Fruit fly (Drosophila melanogaster): Measurements from ENCODE around the gene CG6144.

The CG6144 gene

DNA sequence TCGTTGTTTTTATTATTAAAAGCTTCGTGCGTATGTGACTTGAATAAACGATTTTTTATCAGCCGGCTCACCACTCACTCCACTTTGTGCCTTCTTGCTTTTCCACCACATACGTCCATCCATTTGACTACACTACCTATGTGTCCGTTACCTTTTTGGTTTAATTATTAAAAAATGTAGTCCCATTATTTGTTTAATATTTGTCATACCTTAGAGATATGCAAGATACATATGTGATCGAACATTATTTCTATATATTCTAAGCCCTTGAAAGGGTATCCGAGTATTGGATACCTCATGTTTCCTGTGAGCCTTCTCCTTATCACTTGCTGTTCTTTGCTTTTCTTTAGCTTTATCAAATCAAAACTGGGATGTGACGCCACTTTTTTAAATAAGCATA is 30.7 kb downstream of the CG6144 start (continued):
- TF ChIP-seq CG32006 (GFP tag; optimal IDR thresholded peaks at IDR 0.05) (peak; percentile 66), acj6 (GFP tag; optimal IDR thresholded peaks at IDR 0.05) (peak; percentile 85), Lpt (GFP tag; optimal IDR thresholded peaks at IDR 0.05) (peak; percentile 62), Sox102F (GFP tag; optimal IDR thresholded peaks at IDR 0.05) (peak; percentile 90), CG4318 (GFP tag; optimal IDR thresholded peaks at IDR 0.05) (peak; percentile 24), Ets96B (tag; optimal IDR thresholded peaks at IDR 0.05) (peak; percentile 91), Met (GFP tag; optimal IDR thresholded peaks at IDR 0.05) (peak; percentile 87), CG10631 (GFP tag; optimal IDR thresholded peaks at IDR 0.05) (peak; percentile 76), Eip78C (GFP tag) (peak; percentile 98), Blimp-1 (GFP tag; optimal IDR thresholded peaks at IDR 0.05) (peak; percentile 61), vri (GFP tag; optimal IDR thresholded peaks at IDR 0.05) (peak; percentile 71), dac (GFP tag; optimal IDR thresholded peaks at IDR 0.05) (no peak), lz (GFP tag; optimal IDR thresholded peaks at IDR 0.05) (peak; percentile 89), CG16779 (tag; optimal IDR thresholded peaks at IDR 0.05) (peak; percentile 58), Sox15 (GFP tag; optimal IDR thresholded peaks at IDR 0.05) (peak; percentile 80), CG3032 (tag; optimal IDR thresholded peaks at IDR 0.05) (peak; percentile 84), CG6276 (GFP tag; optimal IDR thresholded peaks at IDR 0.05) (peak; percentile 67), CG11294 (GFP tag; IDR thresholded peaks at IDR 0.05) (peak; percentile 67), Hr38 (GFP tag; optimal IDR thresholded peaks at IDR 0.05) (no peak), CG6792 (GFP tag; optimal IDR thresholded peaks at IDR 0.05) (peak; percentile 91), achi (GFP tag; optimal IDR thresholded peaks at IDR 0.05) (peak; percentile 83), pdm3 (GFP tag; optimal IDR thresholded peaks at IDR 0.05) (peak; percentile 89), CG15336 (GFP tag; IDR thresholded peaks at IDR 0.05) (peak; percentile 82), CG6854 (GFP tag; optimal IDR thresholded peaks at IDR 0.05) (peak; percentile 64), Smox (GFP tag; optimal IDR thresholded peaks at IDR 0.05) (peak; percentile 87)

DNA sequence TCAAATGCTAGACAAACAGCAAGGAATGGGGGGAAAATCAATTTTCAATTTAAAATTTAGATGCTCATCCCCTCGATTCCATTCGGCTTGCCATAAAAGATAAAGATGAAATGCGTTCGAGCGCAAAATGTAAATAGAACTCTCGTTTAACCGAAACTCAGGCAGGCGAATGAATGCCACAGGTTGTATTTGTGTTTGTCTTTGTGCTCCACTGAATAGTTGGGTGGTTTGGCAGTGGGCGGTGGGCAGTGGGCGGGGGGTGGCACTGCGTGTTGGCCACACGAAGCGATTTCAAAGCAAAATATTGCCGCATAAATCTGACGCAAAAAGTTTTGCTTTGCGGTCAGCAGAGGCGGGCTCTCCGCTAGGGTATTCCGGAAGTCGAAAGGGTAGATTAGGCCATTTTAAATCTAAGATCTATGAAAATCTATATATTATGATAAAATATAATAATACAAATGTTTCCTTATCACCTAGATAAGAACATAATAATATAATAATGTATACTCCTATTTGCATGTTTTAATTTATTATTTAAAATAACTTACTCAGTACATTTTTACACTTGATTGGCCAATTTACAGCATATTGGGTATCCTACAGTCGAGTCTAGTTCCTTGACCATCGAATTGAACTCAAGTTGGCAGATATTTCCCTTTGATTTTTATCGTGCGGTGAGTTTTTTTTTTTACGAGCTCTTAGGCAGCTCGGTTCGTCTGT is 33.8 kb downstream of the CG6144 start:
- no peak for TF ChIP-seq CG10669 (GFP tag; optimal IDR thresholded peaks at IDR 0.05)
- TF ChIP-seq CG11762 (GFP tag; optimal IDR thresholded peaks at IDR 0.05; ENCODE audit: insufficient read depth): no peak
- TF ChIP-seq cyc (GFP tag; optimal IDR thresholded peaks at IDR 0.05): no peak
- TF ChIP-seq Lpt (GFP tag; optimal IDR thresholded peaks at IDR 0.05): peak; percentile 10
- no peak for TF ChIP-seq pdm3 (GFP tag; optimal IDR thresholded peaks at IDR 0.05)
- TF ChIP-seq OdsH (GFP tag; optimal IDR thresholded peaks at IDR 0.05): peak; percentile 28
- no peak for TF ChIP-seq Met (GFP tag; optimal IDR thresholded peaks at IDR 0.05)
- TF ChIP-seq CG15336 (GFP tag; IDR thresholded peaks at IDR 0.05): peak; percentile 43; the same call in 1 of the 2 replicates
- no peak for TF ChIP-seq dsx (GFP tag; optimal IDR thresholded peaks at IDR 0.05; ENCODE audit: poor library complexity, severe bottlenecking)
- no peak for TF ChIP-seq Eip93F (GFP tag; optimal IDR thresholded peaks at IDR 0.05)
- TF ChIP-seq CG6163 (GFP tag; IDR thresholded peaks at IDR 0.05): no peak
- TF ChIP-seq salr (GFP tag; optimal IDR thresholded peaks at IDR 0.05): peak in 1 of 2 experiments; percentile 13
- no peak for TF ChIP-seq Blimp-1 (GFP tag; optimal IDR thresholded peaks at IDR 0.05)
- no peak for TF ChIP-seq Ets21C (GFP tag; optimal IDR thresholded peaks at IDR 0.05)
- no peak for TF ChIP-seq Sox14 (GFP tag; optimal IDR thresholded peaks at IDR 0.05)
- no peak for TF ChIP-seq eg (GFP tag; IDR thresholded peaks at IDR 0.05)
- no peak for TF ChIP-seq Eip75B (GFP tag; optimal IDR thresholded peaks at IDR 0.05)
- TF ChIP-seq ss (GFP tag; optimal IDR thresholded peaks at IDR 0.05): no peak
- peak; percentile 63 for TF ChIP-seq CG32006 (GFP tag; optimal IDR thresholded peaks at IDR 0.05)
- no peak for TF ChIP-seq CG6792 (GFP tag; optimal IDR thresholded peaks at IDR 0.05)
- TF ChIP-seq fkh (GFP tag; optimal IDR thresholded peaks at IDR 0.05): no peak
- TF ChIP-seq Sox102F (GFP tag; optimal IDR thresholded peaks at IDR 0.05): no peak
- no peak for TF ChIP-seq CG9139 (GFP tag; optimal IDR thresholded peaks at IDR 0.05)
- peak; percentile 1 for TF ChIP-seq CG3919 (GFP tag; optimal IDR thresholded peaks at IDR 0.05)
- TF ChIP-seq CG4318 (GFP tag; optimal IDR thresholded peaks at IDR 0.05): no peak
- TF ChIP-seq CG7368 (GFP tag; optimal IDR thresholded peaks at IDR 0.05): no peak
- TF ChIP-seq Sox15 (GFP tag; optimal IDR thresholded peaks at IDR 0.05): no peak
- no peak for TF ChIP-seq achi (GFP tag; optimal IDR thresholded peaks at IDR 0.05)
- TF ChIP-seq Eip78C (GFP tag): peak; percentile 46
- no peak for TF ChIP-seq CG6808 (GFP tag; optimal IDR thresholded peaks at IDR 0.05)
- no peak for TF ChIP-seq dac (GFP tag; optimal IDR thresholded peaks at IDR 0.05)
- peak; percentile 55; the same call in 2 of the 3 replicates for TF ChIP-seq CG8119 (GFP tag; IDR thresholded peaks at IDR 0.05)
- no peak for TF ChIP-seq CG11294 (GFP tag; IDR thresholded peaks at IDR 0.05)
- no peak for TF ChIP-seq CG3032 (tag; optimal IDR thresholded peaks at IDR 0.05)
- TF ChIP-seq fd85E (GFP tag; optimal IDR thresholded peaks at IDR 0.05): no peak
- TF ChIP-seq spab (GFP tag; optimal IDR thresholded peaks at IDR 0.05): no peak
- TF ChIP-seq CG16779 (tag; optimal IDR thresholded peaks at IDR 0.05): no peak
